Worm (Caenorhabditis elegans) whole organism, L1 larva: ENCODE results near the gene F44E5.1.

ENCODE experiments used
- C04F5.9 ChIP-seq: sonication (generic microtip); optimal IDR thresholded peaks from 2 replicates; lab custom pipeline; 2016; ENCODE audit warnings: missing genetic modification characterization, missing compliant biosample characterization
- ama-1 ChIP-seq: fragments of 150-350 bp; optimal IDR thresholded peaks from 2 replicates; lab custom pipeline; 2014
- ceh-82 ChIP-seq, 3 experiments: fragments of 150-350 bp in 1 of 3; sonication (generic microtip) in 2 of 3; optimal IDR thresholded peaks; 2 replicates each; lab custom pipeline; 2014 to 2017; ENCODE audit warnings: missing biosample characterization in 3 of 3, missing genetic modification characterization in 3 of 3
- ceh-90 ChIP-seq: sonication (generic microtip); optimal IDR thresholded peaks from 2 replicates; lab custom pipeline; 2016; ENCODE audit warnings: missing genetic modification characterization, missing compliant biosample characterization
- dpl-1 ChIP-seq, 3 experiments: fragments of 150-350 bp in 2 of 3; sonication (generic microtip) in 1 of 3; optimal IDR thresholded peaks; 2 replicates each; lab custom pipeline; 2014 to 2017; ENCODE audit warnings: missing biosample characterization in 3 of 3, missing genetic modification characterization in 3 of 3, missing genetic modification reagents in 3 of 3
- efl-1 ChIP-seq, 4 experiments: fragments of 150-350 bp; optimal IDR thresholded peaks in 3 of 4; peaks in 1 of 4; 1 replicate in 1 of 4; 2 replicates in 3 of 4; lab custom pipeline; 2014; ENCODE audit warnings: missing biosample characterization in 2 of 4, missing genetic modification characterization in 2 of 4, missing genetic modification reagents in 2 of 4
- ets-5 ChIP-seq: fragments of 200-800 bp; sonication (Bioruptor generic); IDR thresholded peaks from 2 replicates; pipeline ENCODE4 v1.3.6; 2022; ENCODE audit warnings: missing genetic modification characterization, missing compliant biosample characterization
- fkh-10 ChIP-seq: sonication (generic microtip); optimal IDR thresholded peaks from 2 replicates; lab custom pipeline; 2017; ENCODE audit warnings: missing biosample characterization, missing genetic modification reagents, missing genetic modification characterization
- fkh-4 ChIP-seq: sonication (generic microtip); optimal IDR thresholded peaks from 2 replicates; lab custom pipeline; 2016; ENCODE audit warnings: missing compliant biosample characterization, missing genetic modification characterization, borderline replicate concordance
- fkh-8 ChIP-seq: sonication (generic microtip); optimal IDR thresholded peaks from 2 replicates; lab custom pipeline; 2016; ENCODE audit warnings: mild to moderate bottlenecking, missing genetic modification characterization, missing compliant biosample characterization
- fos-1 ChIP-seq: fragments of 150-350 bp; optimal IDR thresholded peaks from 2 replicates; lab custom pipeline; 2014; ENCODE audit warnings: missing biosample characterization, missing genetic modification characterization
- hlh-17 ChIP-seq: fragments of 200-800 bp; sonication (Bioruptor generic); optimal IDR thresholded peaks from 2 replicates; lab custom pipeline; 2018; ENCODE audit warnings: missing genetic modification characterization, mild to moderate bottlenecking, missing compliant biosample characterization, moderate library complexity, borderline replicate concordance
- hlh-4 ChIP-seq: sonication (generic microtip); optimal IDR thresholded peaks from 2 replicates; lab custom pipeline; 2016; ENCODE audit warnings: mild to moderate bottlenecking, missing genetic modification characterization, missing compliant biosample characterization
- hpl-2 ChIP-seq: fragments of 150-350 bp; optimal IDR thresholded peaks from 2 replicates; lab custom pipeline; 2014; ENCODE audit warnings: missing biosample characterization, missing genetic modification reagents, missing genetic modification characterization
- irx-1 ChIP-seq: sonication (generic microtip); optimal IDR thresholded peaks from 2 replicates; lab custom pipeline; 2016; ENCODE audit warnings: missing genetic modification characterization, missing compliant biosample characterization
- isw-1 ChIP-seq: fragments of 200-800 bp; sonication (Bioruptor generic); IDR thresholded peaks from 2 replicates; pipeline ENCODE4 v1.3.6; 2022; ENCODE audit warnings: missing genetic modification characterization, missing compliant biosample characterization
- jun-1 ChIP-seq: fragments of 150-350 bp; optimal IDR thresholded peaks from 2 replicates; lab custom pipeline; 2014; ENCODE audit warnings: missing biosample characterization, missing genetic modification reagents, missing genetic modification characterization
- lin-13 ChIP-seq: fragments of 150-350 bp; optimal IDR thresholded peaks from 2 replicates; lab custom pipeline; 2014; ENCODE audit warnings: missing biosample characterization, missing genetic modification reagents, missing genetic modification characterization
- lin-14 ChIP-seq: fragments of 200-800 bp; sonication (Bioruptor generic); optimal IDR thresholded peaks from 2 replicates; lab custom pipeline; 2018; ENCODE audit warnings: mild to moderate bottlenecking, missing genetic modification characterization, moderate library complexity, missing compliant biosample characterization
- lin-35 ChIP-seq, 2 experiments: fragments of 150-350 bp; optimal IDR thresholded peaks; 2 replicates each; lab custom pipeline; 2014; ENCODE audit warnings: missing biosample characterization in 2 of 2, missing genetic modification characterization in 2 of 2, missing genetic modification reagents in 2 of 2
- lin-39 ChIP-seq: fragments of 150-350 bp; optimal IDR thresholded peaks from 2 replicates; lab custom pipeline; 2014; ENCODE audit warnings: missing biosample characterization, missing genetic modification reagents, missing genetic modification characterization
- lir-3 ChIP-seq: sonication (generic microtip); optimal IDR thresholded peaks from 2 replicates; lab custom pipeline; 2016; ENCODE audit warnings: mild to moderate bottlenecking, missing genetic modification characterization, moderate library complexity, missing compliant biosample characterization; ENCODE audit not compliant: poor library complexity
- lsy-2 ChIP-seq, 2 experiments: fragments of 150-350 bp; optimal IDR thresholded peaks; 2 replicates each; lab custom pipeline; 2014; ENCODE audit warnings: missing biosample characterization in 2 of 2, missing genetic modification characterization in 2 of 2
- mab-9 ChIP-seq: fragments of 200-800 bp; sonication (Bioruptor generic); IDR thresholded peaks from 2 replicates; pipeline ENCODE4 v1.3.6; 2022; ENCODE audit warnings: missing genetic modification reagents, missing genetic modification characterization, missing compliant biosample characterization
- nhr-11 ChIP-seq: fragments of 150-350 bp; optimal IDR thresholded peaks from 2 replicates; lab custom pipeline; 2014; ENCODE audit warnings: missing biosample characterization, missing genetic modification characterization
- nhr-12 ChIP-seq: sonication (generic microtip); optimal IDR thresholded peaks from 2 replicates; lab custom pipeline; 2017; ENCODE audit warnings: missing biosample characterization, missing genetic modification characterization
- nhr-20 ChIP-seq: sonication (generic microtip); optimal IDR thresholded peaks from 2 replicates; lab custom pipeline; 2016; ENCODE audit warnings: mild to moderate bottlenecking, missing genetic modification characterization, missing compliant biosample characterization
- nhr-237 ChIP-seq: fragments of 150-350 bp; optimal IDR thresholded peaks from 2 replicates; lab custom pipeline; 2014; ENCODE audit warnings: missing biosample characterization, missing genetic modification characterization
- nhr-47 ChIP-seq: sonication (generic microtip); optimal IDR thresholded peaks from 2 replicates; lab custom pipeline; 2016; ENCODE audit warnings: mild to moderate bottlenecking, missing genetic modification characterization, moderate library complexity, missing compliant biosample characterization
- pqm-1 ChIP-seq: sonication (generic microtip); optimal IDR thresholded peaks from 3 replicates; lab custom pipeline; 2017; ENCODE audit warnings: missing biosample characterization, missing genetic modification characterization
- rnt-1 ChIP-seq: sonication (generic microtip); optimal IDR thresholded peaks from 2 replicates; lab custom pipeline; 2016; ENCODE audit warnings: mild to moderate bottlenecking, missing genetic modification characterization, moderate library complexity, missing compliant biosample characterization
- skn-1 ChIP-seq: fragments of 150-350 bp; optimal IDR thresholded peaks from 2 replicates; lab custom pipeline; 2014; ENCODE audit warnings: missing biosample characterization, missing genetic modification characterization
- snpc-4 ChIP-seq: fragments of 150-350 bp; optimal IDR thresholded peaks from 2 replicates; lab custom pipeline; 2014; ENCODE audit warnings: missing biosample characterization, missing genetic modification characterization
- snu-23 ChIP-seq: sonication (generic microtip); optimal IDR thresholded peaks from 2 replicates; lab custom pipeline; 2016; ENCODE audit warnings: missing genetic modification characterization, missing compliant biosample characterization
- unc-130 ChIP-seq: fragments of 150-350 bp; optimal IDR thresholded peaks from 2 replicates; lab custom pipeline; 2017; ENCODE audit warnings: missing biosample characterization, missing genetic modification characterization, inconsistent platforms
- unc-30 ChIP-seq: sonication (generic microtip); optimal IDR thresholded peaks from 2 replicates; lab custom pipeline; 2017; ENCODE audit warnings: missing biosample characterization, missing genetic modification characterization
- unc-98 ChIP-seq: fragments of 200-800 bp; sonication (Bioruptor generic); IDR thresholded peaks from 2 replicates; pipeline ENCODE4 v1.3.6; 2022; ENCODE audit warnings: missing genetic modification characterization, missing compliant biosample characterization
- xbp-1 ChIP-seq: sonication (generic microtip); optimal IDR thresholded peaks from 2 replicates; lab custom pipeline; 2016; ENCODE audit warnings: missing genetic modification characterization, missing compliant biosample characterization
- zip-4 ChIP-seq: fragments of 200-800 bp; sonication (Bioruptor generic); optimal IDR thresholded peaks from 2 replicates; lab custom pipeline; 2018; ENCODE audit warnings: mild to moderate bottlenecking, missing genetic modification characterization, moderate library complexity, missing compliant biosample characterization
- ztf-11 ChIP-seq, 2 experiments: sonication (generic microtip); optimal IDR thresholded peaks; 2 replicates each; lab custom pipeline; 2016 to 2017; ENCODE audit warnings: missing genetic modification characterization in 2 of 2, missing biosample characterization in 1 of 2, missing compliant biosample characterization in 1 of 2
- ztf-4 ChIP-seq: fragments of 150-350 bp; optimal IDR thresholded peaks from 2 replicates; lab custom pipeline; 2014; ENCODE audit warnings: missing biosample characterization, missing genetic modification characterization

F44E5.1 gene

ce11 chrII:11813895-11814369 is 39.6 kb upstream of the F44E5.1 start, which contains the start of gene F43G6.8 (continued):
- TF ChIP-seq lin-39 (tag; lab: Kevin White, UChicago) (no peak), rnt-1 (peak; percentile 56), C04F5.9 (tag; lab: Kevin White, UChicago) (no peak), ztf-4 (tag; lab: Kevin White, UChicago) (peak; percentile 2), nhr-47 (peak; percentile 47), lir-3 (tag; lab: Kevin White, UChicago) (peak; percentile 33), pqm-1 (tag; lab: Kevin White, UChicago) (no peak), nhr-20 (tag; lab: Kevin White, UChicago) (peak; percentile 59), dpl-1 (GFP tag; optimal IDR thresholded peaks at IDR 0.05; lab: Kevin White, UChicago) (peak; percentile 12 to 45 (median 35)), snu-23 (peak; percentile 62), unc-130 (tag; lab: Kevin White, UChicago) (peak; percentile 58), nhr-11 (tag; lab: Kevin White, UChicago) (peak; percentile 55), fos-1 (tag; lab: Kevin White, UChicago) (no peak), unc-30 (tag; lab: Kevin White, UChicago) (no peak), nhr-12 (tag; lab: Kevin White, UChicago) (no peak), mab-9 (0 out of 2 replicates have a peak, but pooled peaks have one; percentile 33), snpc-4 (tag; lab: Kevin White, UChicago) (peak; percentile 44), lsy-2 (tag; optimal IDR thresholded peaks at IDR 0.05; lab: Kevin White, UChicago) (peak; percentile 42 to 72), skn-1 (tag; lab: Kevin White, UChicago) (peak; percentile 21), lin-13 (peak; percentile 21), lin-35 (GFP tag; optimal IDR thresholded peaks at IDR 0.05; lab: Kevin White, UChicago) (peak; percentile 46 to 64), hpl-2 (GFP tag; lab: Kevin White, UChicago) (no peak), ceh-90 (no peak), ztf-11 (tag; optimal IDR thresholded peaks at IDR 0.05; lab: Kevin White, UChicago) (no peak), isw-1 (GFP tag; lab: Robert Waterston, UW) (0 out of 2 replicates have a peak, but pooled peaks have one; percentile 19), nhr-237 (tag; lab: Kevin White, UChicago) (no peak), jun-1 (tag; lab: Kevin White, UChicago) (peak; percentile 12), lin-14 (GFP tag; lab: Kevin White, UChicago) (peak; percentile 76), xbp-1 (tag; lab: Kevin White, UChicago) (peak; percentile 18), hlh-4 (no peak), efl-1 (optimal IDR thresholded peaks at IDR 0.05; lab: Kevin White, UChicago) (peak; percentile 53 to 64), efl-1 (GFP tag; optimal IDR thresholded peaks at IDR 0.05 in 1 of 2; lab: Kevin White, UChicago) (peak; percentile 27 to 92), ama-1 (peak; percentile 52), irx-1 (tag; lab: Kevin White, UChicago) (no peak), fkh-10 (GFP tag; lab: Kevin White, UChicago) (no peak), ceh-82 (tag; optimal IDR thresholded peaks at IDR 0.05; lab: Kevin White, UChicago) (peak in 1 of 3 experiments; percentile 47), unc-98 (GFP tag; lab: Robert Waterston, UW) (no peak), fkh-4 (tag; lab: Kevin White, UChicago) (no peak), zip-4 (GFP tag; lab: Kevin White, UChicago) (no peak), fkh-8 (peak; percentile 75), hlh-17 (GFP tag; lab: Kevin White, UChicago) (no peak)

ce11 chrII:11811241-11811640 is 36.9 kb upstream of the F44E5.1 start:
- TF ChIP-seq ets-5 (GFP tag; lab: Robert Waterston, UW): no peak
